Worm (Caenorhabditis elegans): ENCODE results near the gene Y69A2AR.31.

DNA sequence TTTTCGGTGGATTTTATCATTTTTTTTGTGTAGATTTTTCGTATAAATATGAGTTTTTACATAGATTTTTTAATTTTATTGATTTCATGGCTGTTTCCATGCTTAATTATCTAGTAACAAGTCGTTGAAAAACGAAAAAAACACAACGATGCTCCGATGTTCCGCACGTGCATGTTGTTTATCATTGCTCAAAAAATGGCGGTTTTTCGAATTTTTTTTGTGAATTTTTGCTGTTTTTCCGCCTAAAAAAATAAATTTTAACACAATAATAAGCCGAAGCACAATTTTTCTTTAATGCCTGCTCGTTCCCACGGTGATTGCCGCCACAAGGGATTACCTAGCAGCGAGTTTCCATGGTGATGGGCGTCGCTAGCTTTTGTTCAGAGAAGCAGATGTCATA lies 21.7 kb downstream of the Y69A2AR.31 start:
- TF ChIP-seq zag-1 (tag; optimal IDR thresholded peaks at IDR 0.05) (no peak), lsy-2 (tag; optimal IDR thresholded peaks at IDR 0.05) (no peak), nhr-12 (tag; optimal IDR thresholded peaks at IDR 0.05) (no peak), lin-39 (tag; optimal IDR thresholded peaks at IDR 0.05) (no peak), mdl-1 (tag; optimal IDR thresholded peaks at IDR 0.05) (no peak), skn-1 (tag; optimal IDR thresholded peaks at IDR 0.05) (no peak), ztf-11 (tag; optimal IDR thresholded peaks at IDR 0.05) (no peak), snpc-4 (tag; optimal IDR thresholded peaks at IDR 0.05) (no peak)

All from whole organism, L2 larva.